Fruit fly (Drosophila melanogaster) whole organism, wandering third instar larva: Measurements from ENCODE around the gene CG18476.

Experiments used
- CG32264 ChIP-seq: fragments of 200-800 bp; sonication (Bioruptor generic); optimal IDR thresholded peaks from 2 replicates; lab custom pipeline; 2016; ENCODE audit warnings: missing biosample characterization, missing genetic modification characterization
- CG9705 ChIP-seq: fragments of 200-800 bp; sonication (Bioruptor generic); optimal IDR thresholded peaks from 2 replicates; lab custom pipeline; 2018; ENCODE audit warnings: missing biosample characterization, mild to moderate bottlenecking, missing genetic modification characterization
- CrebA ChIP-seq: fragments of 200-800 bp; sonication (Bioruptor generic); optimal IDR thresholded peaks from 2 replicates; lab custom pipeline; 2016; ENCODE audit warnings: missing biosample characterization, mild to moderate bottlenecking, missing genetic modification characterization, borderline replicate concordance
- Dfd ChIP-seq: fragments of >200 bp; optimal IDR thresholded peaks from 2 replicates; lab custom pipeline; 2017; ENCODE audit warnings: missing biosample characterization, missing genetic modification characterization
- Dif ChIP-seq: fragments of 200-275, 200-300 bp; sonication (Bioruptor generic); optimal IDR thresholded peaks from 2 replicates; lab custom pipeline; 2018; ENCODE audit warnings: missing biosample characterization, missing genetic modification characterization; ENCODE audit not compliant: partially characterized antibody
- GATAd ChIP-seq: sonication (Bioruptor generic); optimal IDR thresholded peaks from 2 replicates; lab custom pipeline; 2016; ENCODE audit warnings: missing biosample characterization, missing genetic modification characterization
- HLH106 ChIP-seq: fragments of 200-800 bp; optimal IDR thresholded peaks from 3 replicates; lab custom pipeline; 2019; ENCODE audit warnings: missing biosample characterization, mild to moderate bottlenecking, missing genetic modification characterization, moderate library complexity
- Hnf4 ChIP-seq: fragments of 200-800 bp; sonication (Bioruptor generic); optimal IDR thresholded peaks from 2 replicates; lab custom pipeline; 2016; ENCODE audit warnings: missing biosample characterization, mild to moderate bottlenecking, missing genetic modification characterization
- Hr78 ChIP-seq: fragments of >200 bp; optimal IDR thresholded peaks from 2 replicates; lab custom pipeline; 2017; ENCODE audit warnings: missing biosample characterization, missing genetic modification characterization
- Mio ChIP-seq: sonication (Bioruptor generic); optimal IDR thresholded peaks from 2 replicates; lab custom pipeline; 2016; ENCODE audit warnings: missing biosample characterization, missing genetic modification characterization
- Myc ChIP-seq: fragments of >200 bp; optimal IDR thresholded peaks from 2 replicates; lab custom pipeline; 2017
- N ChIP-seq: fragments of >200 bp; optimal IDR thresholded peaks from 2 replicates; lab custom pipeline; 2018; ENCODE audit warnings: missing biosample characterization, missing external identifiers, missing genetic modification characterization
- Rel ChIP-seq, 2 experiments: fragments of 200-800 bp; sonication (Bioruptor generic) in 1 of 2; optimal IDR thresholded peaks; 2 replicates in 1 of 2; 3 replicates in 1 of 2; lab custom pipeline; 2016 to 2019; ENCODE audit warnings: mild to moderate bottlenecking in 2 of 2, missing biosample characterization in 2 of 2, missing genetic modification characterization in 2 of 2, moderate library complexity in 1 of 2
- Sp1 ChIP-seq: fragments of 200-800 bp; sonication (Bioruptor generic); optimal IDR thresholded peaks from 3 replicates; lab custom pipeline; 2019; ENCODE audit warnings: missing biosample characterization, mild to moderate bottlenecking, missing genetic modification characterization, moderate library complexity
- Vsx2 ChIP-seq: fragments of 200-300, 225-300 bp; sonication (Bioruptor generic); optimal IDR thresholded peaks from 2 replicates; lab custom pipeline; 2018; ENCODE audit warnings: missing biosample characterization, missing genetic modification characterization; ENCODE audit not compliant: partially characterized antibody
- br ChIP-seq: fragments of 200-800 bp; sonication (Bioruptor generic); optimal IDR thresholded peaks from 2 replicates; lab custom pipeline; 2016; ENCODE audit warnings: missing biosample characterization, missing genetic modification characterization
- brk ChIP-seq: fragments of 200-800 bp; sonication (Bioruptor generic); optimal IDR thresholded peaks from 2 replicates; lab custom pipeline; 2016; ENCODE audit warnings: missing biosample characterization, mild to moderate bottlenecking, missing genetic modification characterization
- dl ChIP-seq, 2 experiments: fragments of 175-275, 200-275 bp in 1 of 2; fragments of 200-275 bp in 1 of 2; sonication (Bioruptor generic); optimal IDR thresholded peaks; lab custom pipeline; 2018; ENCODE audit warnings: mild to moderate bottlenecking in 2 of 2, missing biosample characterization in 2 of 2, missing genetic modification characterization in 2 of 2, moderate library complexity in 2 of 2; ENCODE audit not compliant: partially characterized antibody in 2 of 2, insufficient read depth in 1 of 2
- dmrt93B ChIP-seq: fragments of 200-800 bp; sonication (Bioruptor generic); optimal IDR thresholded peaks from 2 replicates; lab custom pipeline; 2018; ENCODE audit warnings: missing biosample characterization, mild to moderate bottlenecking, missing genetic modification characterization
- dsf ChIP-seq: sonication (Bioruptor generic); optimal IDR thresholded peaks from 2 replicates; lab custom pipeline; 2016; ENCODE audit warnings: missing biosample characterization, missing genetic modification characterization, borderline replicate concordance
- ey ChIP-seq: fragments of 200-800 bp; sonication (Bioruptor generic); optimal IDR thresholded peaks from 2 replicates; lab custom pipeline; 2016; ENCODE audit warnings: missing biosample characterization, missing genetic modification characterization
- foxo ChIP-seq, 2 experiments: fragments of 200-800 bp; sonication (Bioruptor generic); optimal IDR thresholded peaks; 2 replicates in 1 of 2; 3 replicates in 1 of 2; lab custom pipeline; 2016 to 2017; ENCODE audit warnings: missing biosample characterization in 2 of 2, missing genetic modification characterization in 2 of 2
- fru ChIP-seq: fragments of 200-800 bp; sonication (Bioruptor generic); optimal IDR thresholded peaks from 3 replicates; lab custom pipeline; 2016; ENCODE audit warnings: missing biosample characterization, mild to moderate bottlenecking, missing genetic modification characterization
- h ChIP-seq: fragments of 200-800 bp; sonication (Bioruptor generic); optimal IDR thresholded peaks from 3 replicates; lab custom pipeline; 2016; ENCODE audit warnings: missing biosample characterization, mild to moderate bottlenecking, missing genetic modification characterization
- lola ChIP-seq: fragments of >200 bp; optimal IDR thresholded peaks from 2 replicates; lab custom pipeline; 2017; ENCODE audit warnings: missing biosample characterization, missing genetic modification characterization
- pan ChIP-seq: fragments of >200 bp; optimal IDR thresholded peaks from 2 replicates; lab custom pipeline; 2017
- psq ChIP-seq: fragments of 200-800 bp; sonication (Bioruptor generic); optimal IDR thresholded peaks from 3 replicates; lab custom pipeline; 2017; ENCODE audit warnings: missing biosample characterization, mild to moderate bottlenecking, missing genetic modification characterization, moderate library complexity
- rgr ChIP-seq: fragments of 200-800 bp; sonication (Bioruptor generic); optimal IDR thresholded peaks from 3 replicates; lab custom pipeline; 2016; ENCODE audit warnings: missing biosample characterization, mild to moderate bottlenecking, missing genetic modification characterization
- sage ChIP-seq: fragments of 200-800 bp; sonication (Bioruptor generic); optimal IDR thresholded peaks from 2 replicates; lab custom pipeline; 2016; ENCODE audit warnings: missing biosample characterization, mild to moderate bottlenecking, missing genetic modification characterization
- tai ChIP-seq: sonication (Bioruptor generic); optimal IDR thresholded peaks from 2 replicates; lab custom pipeline; 2016; ENCODE audit warnings: missing biosample characterization, missing genetic modification characterization
- usp ChIP-seq: fragments of >200 bp; optimal IDR thresholded peaks from 2 replicates; lab custom pipeline; 2017; ENCODE audit warnings: missing biosample characterization, missing genetic modification characterization
- woc ChIP-seq: sonication (Bioruptor generic); optimal IDR thresholded peaks from 2 replicates; lab custom pipeline; 2016; ENCODE audit warnings: missing biosample characterization, mild to moderate bottlenecking, missing genetic modification characterization

Gene CG18476

dm6 chr3R:11691747-11692146 is 13.8 kb upstream of the CG18476 start, which contains the start of gene CG18765:
TSS of gene CG18765 (minus strand) at chr3R:11691799.
- TF ChIP-seq fru (GFP tag; lab: Kevin White, UChicago) (no peak), HLH106 (no peak), lola (GFP tag; lab: Kevin White, UChicago) (no peak), N (GFP tag; lab: Kevin White, UChicago) (no peak), GATAd (GFP tag; lab: Kevin White, UChicago) (no peak), sage (GFP tag; lab: Kevin White, UChicago) (no peak), dmrt93B (GFP tag; lab: Kevin White, UChicago) (no peak), pan (lab: Kevin White, UChicago) (no peak), br (GFP tag; lab: Kevin White, UChicago) (no peak), Sp1 (GFP tag; lab: Kevin White, UChicago) (no peak), tai (GFP tag; lab: Kevin White, UChicago) (no peak), Dif (GFP tag; lab: Kevin White, UChicago) (no peak), psq (GFP tag; lab: Kevin White, UChicago) (no peak), usp (GFP tag; lab: Kevin White, UChicago) (no peak), CG9705 (GFP tag; lab: Kevin White, UChicago) (no peak), rgr (no peak)

- TF ChIP-seq usp (GFP tag; lab: Kevin White, UChicago) = no peak
- peak in 1 of 2 experiments; percentile 5 for TF ChIP-seq dl (GFP tag; optimal IDR thresholded peaks at IDR 0.05; lab: Kevin White, UChicago; ENCODE audit: insufficient read depth in 1 of 2, partially characterized antibody in 2 of 2)
- TF ChIP-seq, all 38 proteins: peak for 1
Observed at dm6 chr3R:11690857-11691471, 13.0 kb upstream of the CG18476 start.

- no peak for TF ChIP-seq ey (GFP tag; lab: Kevin White, UChicago)
- peak; percentile 39 for TF ChIP-seq brk (GFP tag; lab: Kevin White, UChicago)
- TF ChIP-seq Hnf4 (GFP tag; lab: Kevin White, UChicago) = peak; percentile 61
- peak; percentile 68 for TF ChIP-seq Dif (GFP tag; lab: Kevin White, UChicago)
- no peak for TF ChIP-seq pan (lab: Kevin White, UChicago)
- no peak for TF ChIP-seq dl (GFP tag; optimal IDR thresholded peaks at IDR 0.05; lab: Kevin White, UChicago; ENCODE audit: insufficient read depth in 1 of 2, partially characterized antibody in 2 of 2)
- peak; percentile 78 for TF ChIP-seq Vsx2
- TF ChIP-seq Rel (GFP tag; optimal IDR thresholded peaks at IDR 0.05; lab: Kevin White, UChicago) = peak; percentile 57
- TF ChIP-seq Rel (tag; optimal IDR thresholded peaks at IDR 0.05; lab: Kevin White, UChicago) = no peak
- TF ChIP-seq h (GFP tag; lab: Kevin White, UChicago) = peak; percentile 7
- no peak for TF ChIP-seq dsf (GFP tag; lab: Kevin White, UChicago)
- no peak for TF ChIP-seq Dfd
- no peak for TF ChIP-seq Mio (GFP tag; lab: Kevin White, UChicago)
- no peak for TF ChIP-seq Sp1 (GFP tag; lab: Kevin White, UChicago)
- no peak for TF ChIP-seq CrebA (GFP tag; lab: Kevin White, UChicago)
- TF ChIP-seq, all 38 proteins: peak for 6
Observed at dm6 chr3R:11689900-11690299, 12.0 kb upstream of the CG18476 start, which contains the start of gene CG6908. TSS of gene CG6908 (minus strand) at chr3R:11690051.

dm6 chr3R:11688055-11688454 is 10.1 kb upstream of the CG18476 start, which contains the start of gene CG6834:
TSS of gene CG6834 (minus strand) at chr3R:11688133.
- TF ChIP-seq sage (GFP tag; lab: Kevin White, UChicago) = no peak
- no peak for TF ChIP-seq woc (GFP tag; lab: Kevin White, UChicago)
- no peak for TF ChIP-seq fru (GFP tag; lab: Kevin White, UChicago)
- no peak for TF ChIP-seq foxo (GFP tag; optimal IDR thresholded peaks at IDR 0.05; lab: Kevin White, UChicago)
- TF ChIP-seq rgr = no peak
- no peak for TF ChIP-seq CrebA (GFP tag; lab: Kevin White, UChicago)
- TF ChIP-seq pan (lab: Kevin White, UChicago) = no peak
- no peak for TF ChIP-seq brk (GFP tag; lab: Kevin White, UChicago)
- no peak for TF ChIP-seq h (GFP tag; lab: Kevin White, UChicago)
- TF ChIP-seq Vsx2 = no peak
- TF ChIP-seq GATAd (GFP tag; lab: Kevin White, UChicago) = no peak
- no peak for TF ChIP-seq CG32264 (GFP tag; lab: Kevin White, UChicago)
- no peak for TF ChIP-seq HLH106
- TF ChIP-seq Myc = no peak
- TF ChIP-seq Hr78 (GFP tag; lab: Kevin White, UChicago) = no peak
- no peak for TF ChIP-seq psq (GFP tag; lab: Kevin White, UChicago)
- TF ChIP-seq dmrt93B (GFP tag; lab: Kevin White, UChicago) = no peak
- TF ChIP-seq dsf (GFP tag; lab: Kevin White, UChicago) = no peak
- TF ChIP-seq N (GFP tag; lab: Kevin White, UChicago) = no peak
